Worm (Caenorhabditis elegans): Measurements from ENCODE around the gene srw-69.

srw-69 gene

ce11 chrV:7437985-7438384, 9.2 kb upstream of the srw-69 start, which contains the start of gene F25E5.16:
Gene F25E5.16, plus strand, starts transcription at chrV:7438285.
- TF ChIP-seq dao-5 (tag; optimal IDR thresholded peaks at IDR 0.05) = no peak
- TF ChIP-seq him-1 (tag; optimal IDR thresholded peaks at IDR 0.05) = no peak

ce11 chrV:7437538-7437937, 8.8 kb upstream of the srw-69 start, which contains the start of gene F25E5.9:
Gene F25E5.9, minus strand, starts transcription at chrV:7437919.
- TF ChIP-seq W03F9.2 (tag; optimal IDR thresholded peaks at IDR 0.05) = no peak
- no peak for TF ChIP-seq him-1 (tag; optimal IDR thresholded peaks at IDR 0.05)
- no peak for TF ChIP-seq dao-5 (tag; optimal IDR thresholded peaks at IDR 0.05)

ce11 chrV:7436911-7437310, 8.1 kb upstream of the srw-69 start:
- TF ChIP-seq W03F9.2 (tag; optimal IDR thresholded peaks at IDR 0.05) (no peak), him-1 (tag; optimal IDR thresholded peaks at IDR 0.05) (no peak), dao-5 (tag; optimal IDR thresholded peaks at IDR 0.05) (no peak)

- TF ChIP-seq W03F9.2 (tag; optimal IDR thresholded peaks at IDR 0.05) = no peak
- no peak for TF ChIP-seq dao-5 (tag; optimal IDR thresholded peaks at IDR 0.05)
- no peak for TF ChIP-seq him-1 (tag; optimal IDR thresholded peaks at IDR 0.05)
Measured at ce11 chrV:7436509-7436908, 7.7 kb upstream of the srw-69 start.

- no peak for TF ChIP-seq him-1 (tag; optimal IDR thresholded peaks at IDR 0.05)
- no peak for TF ChIP-seq dao-5 (tag; optimal IDR thresholded peaks at IDR 0.05)
- no peak for TF ChIP-seq W03F9.2 (tag; optimal IDR thresholded peaks at IDR 0.05)
Measured at ce11 chrV:7435376-7436204, 6.8 kb upstream of the srw-69 start, which contains the start of the genes ddo-2 and F25E5.8. Gene ddo-2, minus strand, starts transcription at chrV:7435705. Gene F25E5.8, plus strand, starts transcription at chrV:7435930.

- peak; percentile 0 for TF ChIP-seq W03F9.2 (tag; optimal IDR thresholded peaks at IDR 0.05)
- no peak for TF ChIP-seq dao-5 (tag; optimal IDR thresholded peaks at IDR 0.05)
- no peak for TF ChIP-seq him-1 (tag; optimal IDR thresholded peaks at IDR 0.05)
Measured at ce11 chrV:7434805-7435363, 6.1 kb upstream of the srw-69 start.

ce11 chrV:7432441-7433146, 3.8 kb upstream of the srw-69 start:
- no peak for TF ChIP-seq dao-5 (tag; optimal IDR thresholded peaks at IDR 0.05)
- TF ChIP-seq W03F9.2 (tag; optimal IDR thresholded peaks at IDR 0.05) = no peak
- TF ChIP-seq him-1 (tag; optimal IDR thresholded peaks at IDR 0.05) = no peak

ce11 chrV:7431016-7431415, 2.2 kb upstream of the srw-69 start, which contains the start of gene srw-71:
Gene srw-71, minus strand, starts transcription at chrV:7431116.
- no peak for TF ChIP-seq W03F9.2 (tag; optimal IDR thresholded peaks at IDR 0.05)
- no peak for TF ChIP-seq him-1 (tag; optimal IDR thresholded peaks at IDR 0.05)
- TF ChIP-seq dao-5 (tag; optimal IDR thresholded peaks at IDR 0.05) = no peak

- TF ChIP-seq W03F9.2 (tag; optimal IDR thresholded peaks at IDR 0.05) (no peak), him-1 (tag; optimal IDR thresholded peaks at IDR 0.05) (no peak), dao-5 (tag; optimal IDR thresholded peaks at IDR 0.05) (no peak)
Measured at ce11 chrV:7426594-7426993, 2.2 kb downstream of the srw-69 start, which contains the start of gene srw-68. Gene srw-68, minus strand, starts transcription at chrV:7426694.

ce11 chrV:7424336-7424735, 4.4 kb downstream of the srw-69 start, which contains the start of gene F18E3.10:
Gene F18E3.10, minus strand, starts transcription at chrV:7424436.
- TF ChIP-seq him-1 (tag; optimal IDR thresholded peaks at IDR 0.05) = no peak
- no peak for TF ChIP-seq dao-5 (tag; optimal IDR thresholded peaks at IDR 0.05)
- no peak for TF ChIP-seq W03F9.2 (tag; optimal IDR thresholded peaks at IDR 0.05)

ce11 chrV:7420162-7420561, 8.6 kb downstream of the srw-69 start, which contains the start of gene srxa-4:
Gene srxa-4, plus strand, starts transcription at chrV:7420462.
- TF ChIP-seq him-1 (tag; optimal IDR thresholded peaks at IDR 0.05) (no peak), dao-5 (tag; optimal IDR thresholded peaks at IDR 0.05) (no peak), W03F9.2 (tag; optimal IDR thresholded peaks at IDR 0.05) (no peak)

ce11 chrV:7417018-7417716, 11.6 kb downstream of the srw-69 start, which contains the start of gene srw-67:
Gene srw-67, plus strand, starts transcription at chrV:7417660.
- TF ChIP-seq him-1 (tag; optimal IDR thresholded peaks at IDR 0.05) = no peak
- no peak for TF ChIP-seq dao-5 (tag; optimal IDR thresholded peaks at IDR 0.05)
- no peak for TF ChIP-seq W03F9.2 (tag; optimal IDR thresholded peaks at IDR 0.05)

- TF ChIP-seq dao-5 (tag; optimal IDR thresholded peaks at IDR 0.05) = no peak
- no peak for TF ChIP-seq him-1 (tag; optimal IDR thresholded peaks at IDR 0.05)
- TF ChIP-seq W03F9.2 (tag; optimal IDR thresholded peaks at IDR 0.05) = no peak
Measured at ce11 chrV:7416569-7416968, 12.2 kb downstream of the srw-69 start.
